Worm (Caenorhabditis elegans): ENCODE results near the gene fbxa-62.

- TF ChIP-seq unc-130 (GFP tag; optimal IDR thresholded peaks at IDR 0.05) (no peak), F37D6.2 (tag; optimal IDR thresholded peaks at IDR 0.05) (no peak), hlh-11 (tag; optimal IDR thresholded peaks at IDR 0.05) (no peak), nhr-76 (tag; optimal IDR thresholded peaks at IDR 0.05) (no peak), hlh-30 (tag; optimal IDR thresholded peaks at IDR 0.05; ENCODE audit: insufficient read depth) (no peak), snpc-1.2 (GFP tag; IDR thresholded peaks at IDR 0.05) (no peak), aly-2 (tag; optimal IDR thresholded peaks at IDR 0.05) (no peak), ama-1 (optimal IDR thresholded peaks at IDR 0.05) (no peak), nhr-237 (tag; optimal IDR thresholded peaks at IDR 0.05) (no peak), skn-1 (tag; optimal IDR thresholded peaks at IDR 0.05) (no peak), fos-1 (tag; optimal IDR thresholded peaks at IDR 0.05) (no peak), jun-1 (tag; optimal IDR thresholded peaks at IDR 0.05) (no peak), zfp-3 (GFP tag; conservative IDR thresholded peaks at IDR 0.05) (no peak), lin-13 (GFP tag; optimal IDR thresholded peaks at IDR 0.05) (no peak)
Measured at ce11 chrIII:2245727-2246126, 18.2 kb downstream of the fbxa-62 start, which contains the start of gene srd-67.
